Fruit fly (Drosophila melanogaster) whole organism, embryonic: ENCODE measurements around the gene CG8851.

Experiments used
- CG10959 ChIP-seq: fragments of 200-800 bp; sonication (Bioruptor generic); IDR thresholded peaks from 2 replicates; pipeline ENCODE4 v1.3.6; 2022; ENCODE audit warnings: missing biosample characterization, missing genetic modification characterization
- CG11093 ChIP-seq: fragments of 200-800 bp; sonication (Bioruptor generic); IDR thresholded peaks from 3 replicates; pipeline ENCODE4 v1.3.6; 2022; ENCODE audit warnings: missing biosample characterization, missing genetic modification characterization
- CG12155 ChIP-seq: fragments of 200-800 bp; sonication (Bioruptor generic); optimal IDR thresholded peaks from 3 replicates; lab custom pipeline; 2016; ENCODE audit warnings: missing biosample characterization, missing genetic modification characterization
- CG15269 ChIP-seq: fragments of 200-800 bp; sonication (Bioruptor generic); optimal IDR thresholded peaks from 2 replicates; lab custom pipeline; 2018; ENCODE audit warnings: missing biosample characterization, mild to moderate bottlenecking, missing genetic modification characterization, moderate library complexity
- CG15696 ChIP-seq: fragments of 200-800 bp; sonication (Bioruptor generic); optimal IDR thresholded peaks from 2 replicates; lab custom pipeline; 2019; ENCODE audit warnings: missing biosample characterization, mild to moderate bottlenecking, missing genetic modification characterization, moderate library complexity
- CG1603 ChIP-seq: fragments of 200-800 bp; sonication (Bioruptor generic); optimal IDR thresholded peaks from 2 replicates; lab custom pipeline; 2019; ENCODE audit warnings: missing biosample characterization, mild to moderate bottlenecking, missing genetic modification characterization, moderate library complexity
- CG16813 ChIP-seq: fragments of 200-800 bp; sonication (Bioruptor generic); IDR thresholded peaks from 3 replicates; pipeline ENCODE4 v1.3.6; 2022; ENCODE audit warnings: missing biosample characterization, missing genetic modification characterization; ENCODE audit not compliant: partially characterized antibody
- CG17912 ChIP-seq: fragments of 200-800 bp; sonication (Bioruptor generic); optimal IDR thresholded peaks from 2 replicates; lab custom pipeline; 2018; ENCODE audit warnings: missing biosample characterization, mild to moderate bottlenecking, missing genetic modification characterization
- CG18599 ChIP-seq: fragments of 200-800 bp; sonication (Bioruptor generic); optimal IDR thresholded peaks from 3 replicates; lab custom pipeline; 2017; ENCODE audit warnings: missing biosample characterization, missing genetic modification characterization, mild to moderate bottlenecking, moderate library complexity, missing genetic modification reagents
- CG18764 ChIP-seq: fragments of 200-800 bp; sonication (Bioruptor generic); optimal IDR thresholded peaks from 3 replicates; lab custom pipeline; 2016; ENCODE audit warnings: missing biosample characterization, missing genetic modification characterization
- CG2116 ChIP-seq: fragments of 200-800 bp; sonication (Bioruptor generic); optimal IDR thresholded peaks from 3 replicates; lab custom pipeline; 2018; ENCODE audit warnings: missing biosample characterization, mild to moderate bottlenecking, missing genetic modification characterization
- CG2889 ChIP-seq: fragments of 200-800 bp; sonication (Bioruptor generic); IDR thresholded peaks from 3 replicates; pipeline ENCODE4 v1.3.6; 2022; ENCODE audit warnings: missing biosample characterization, missing genetic modification characterization
- CG30431 ChIP-seq: fragments of 200-800 bp; sonication (Bioruptor generic); optimal IDR thresholded peaks from 2 replicates; lab custom pipeline; 2017; ENCODE audit warnings: missing biosample characterization, missing genetic modification characterization
- CG3163 ChIP-seq: fragments of 200-800 bp; sonication (Bioruptor generic); optimal IDR thresholded peaks from 3 replicates; lab custom pipeline; 2016; ENCODE audit warnings: missing biosample characterization, missing genetic modification characterization
- CG5245 ChIP-seq: fragments of 200-800 bp; sonication (Bioruptor generic); optimal IDR thresholded peaks from 3 replicates; lab custom pipeline; 2016; ENCODE audit warnings: missing biosample characterization, missing genetic modification characterization
- CG6654 ChIP-seq: fragments of 200-800 bp; sonication (Bioruptor generic); optimal IDR thresholded peaks from 2 replicates; lab custom pipeline; 2017; ENCODE audit warnings: missing biosample characterization, mild to moderate bottlenecking, missing genetic modification characterization
- CG8089 ChIP-seq: fragments of 200-800 bp; sonication (Bioruptor generic); optimal IDR thresholded peaks from 3 replicates; lab custom pipeline; 2016; ENCODE audit warnings: missing biosample characterization, missing genetic modification characterization
- CG8765 ChIP-seq: fragments of 200-800 bp; sonication (Bioruptor generic); IDR thresholded peaks from 2 replicates; pipeline ENCODE4 v1.3.6; 2022; ENCODE audit warnings: missing biosample characterization, missing genetic modification characterization
- CG8944 ChIP-seq: fragments of 200-800 bp; sonication (Bioruptor generic); optimal IDR thresholded peaks from 3 replicates; lab custom pipeline; 2016; ENCODE audit warnings: missing biosample characterization, missing genetic modification characterization
- CG9797 ChIP-seq: fragments of 200-800 bp; sonication (Bioruptor generic); optimal IDR thresholded peaks from 3 replicates; lab custom pipeline; 2018; ENCODE audit warnings: missing biosample characterization, mild to moderate bottlenecking, missing genetic modification characterization
- CG9876 ChIP-seq: fragments of 200-800 bp; sonication (Bioruptor generic); optimal IDR thresholded peaks from 2 replicates; lab custom pipeline; 2016; ENCODE audit warnings: missing biosample characterization, missing genetic modification characterization
- CHES-1-like ChIP-seq: fragments of 200-800 bp; sonication (Bioruptor generic); optimal IDR thresholded peaks from 2 replicates; lab custom pipeline; 2016; ENCODE audit warnings: missing biosample characterization, missing genetic modification characterization
- D19A ChIP-seq: fragments of 200-800 bp; optimal IDR thresholded peaks from 3 replicates; lab custom pipeline; 2019; ENCODE audit warnings: missing biosample characterization, mild to moderate bottlenecking, missing genetic modification characterization, moderate library complexity
- Hey ChIP-seq: fragments of 200-800 bp; sonication (Bioruptor generic); optimal IDR thresholded peaks from 3 replicates; lab custom pipeline; 2018; ENCODE audit warnings: missing biosample characterization, mild to moderate bottlenecking, missing genetic modification characterization
- Hr51 ChIP-seq, 2 experiments: fragments of 200-800 bp; sonication (Bioruptor generic); optimal IDR thresholded peaks; 2 replicates in 1 of 2; 3 replicates in 1 of 2; lab custom pipeline; 2016 to 2018; ENCODE audit warnings: missing biosample characterization in 2 of 2, missing genetic modification characterization in 2 of 2, mild to moderate bottlenecking in 1 of 2, moderate library complexity in 1 of 2
- Jarid2 ChIP-seq: fragments of 200-800 bp; sonication (Bioruptor generic); optimal IDR thresholded peaks from 3 replicates; lab custom pipeline; 2017; ENCODE audit warnings: mild to moderate bottlenecking, missing biosample characterization, missing genetic modification reagents, missing genetic modification characterization
- Kr ChIP-seq: fragments of 200-800 bp; sonication (Bioruptor generic); optimal IDR thresholded peaks from 2 replicates; lab custom pipeline; 2017; ENCODE audit warnings: missing biosample characterization, mild to moderate bottlenecking, missing genetic modification characterization
- NC2α ChIP-seq: fragments of 200-800 bp; sonication (Bioruptor generic); optimal IDR thresholded peaks from 2 replicates; lab custom pipeline; 2016; ENCODE audit warnings: missing biosample characterization, missing genetic modification characterization
- Oaz ChIP-seq: fragments of 200-800 bp; sonication (Bioruptor generic); IDR thresholded peaks from 2 replicates; pipeline ENCODE4 v1.3.6; 2022; ENCODE audit warnings: missing biosample characterization, missing genetic modification characterization
- Optix ChIP-seq: fragments of 200-800 bp; sonication (Bioruptor generic); IDR thresholded peaks from 3 replicates; pipeline ENCODE4 v1.3.6; 2022; ENCODE audit warnings: missing biosample characterization, missing genetic modification characterization
- bbx ChIP-seq: fragments of 200-800 bp; sonication (Bioruptor generic); IDR thresholded peaks from 2 replicates; pipeline ENCODE4 v1.3.6; 2022; ENCODE audit warnings: missing biosample characterization, missing genetic modification characterization; ENCODE audit not compliant: partially characterized antibody
- bsh ChIP-seq, 2 experiments: fragments of 200-800 bp; sonication (Bioruptor generic); optimal IDR thresholded peaks; 2 replicates each; lab custom pipeline; 2017 to 2018; ENCODE audit warnings: mild to moderate bottlenecking in 2 of 2, missing biosample characterization in 2 of 2, missing genetic modification characterization in 2 of 2, moderate library complexity in 1 of 2
- chif ChIP-seq, 2 experiments: fragments of 200-800 bp; sonication (Bioruptor generic); optimal IDR thresholded peaks; 3 replicates each; lab custom pipeline; 2016; ENCODE audit warnings: missing biosample characterization in 2 of 2, missing genetic modification characterization in 2 of 2
- ci ChIP-seq: fragments of 200-800 bp; sonication (Bioruptor generic); IDR thresholded peaks from 3 replicates; pipeline ENCODE4 v1.3.6; 2022; ENCODE audit warnings: missing biosample characterization, missing genetic modification characterization
- danr ChIP-seq: fragments of 200-800 bp; sonication (Bioruptor generic); IDR thresholded peaks from 2 replicates; pipeline ENCODE4 v1.3.6; 2022; ENCODE audit warnings: missing biosample characterization, missing genetic modification characterization
- dimm ChIP-seq: fragments of 200-800 bp; sonication (Bioruptor generic); IDR thresholded peaks from 2 replicates; pipeline ENCODE4 v1.3.6; 2022; ENCODE audit warnings: missing biosample characterization, missing genetic modification characterization
- gce ChIP-seq: fragments of 200-800 bp; sonication (Bioruptor generic); IDR thresholded peaks from 3 replicates; pipeline ENCODE4 v1.3.6; 2022; ENCODE audit warnings: missing biosample characterization, missing genetic modification characterization
- lbe ChIP-seq: fragments of 200-800 bp; sonication (Bioruptor generic); optimal IDR thresholded peaks from 2 replicates; lab custom pipeline; 2016; ENCODE audit warnings: missing biosample characterization, mild to moderate bottlenecking, missing genetic modification characterization
- nerfin-1 ChIP-seq: fragments of 200-800 bp; sonication (Bioruptor generic); optimal IDR thresholded peaks from 3 replicates; lab custom pipeline; 2019; ENCODE audit warnings: missing biosample characterization, mild to moderate bottlenecking, missing genetic modification characterization, moderate library complexity
- nom ChIP-seq: fragments of 200-800 bp; sonication (Bioruptor generic); optimal IDR thresholded peaks from 2 replicates; lab custom pipeline; 2017; ENCODE audit warnings: missing biosample characterization, missing genetic modification characterization, mild to moderate bottlenecking, moderate library complexity, missing genetic modification reagents
- prd ChIP-seq, 3 experiments: fragments of >200 bp in 2 of 3; fragments of 200-800 bp in 1 of 3; sonication (Bioruptor generic) in 1 of 3; optimal IDR thresholded peaks in 2 of 3; IDR thresholded peaks in 1 of 3; 2 replicates in 2 of 3; 3 replicates in 1 of 3; pipeline versions ENCODE4 v1.3.6 to Lab custom; 2017 to 2022; ENCODE audit warnings: missing biosample characterization in 1 of 3, missing genetic modification characterization in 1 of 3
- sqz ChIP-seq: fragments of 200-800 bp; sonication (Bioruptor generic); optimal IDR thresholded peaks from 3 replicates; lab custom pipeline; 2018; ENCODE audit warnings: missing biosample characterization, mild to moderate bottlenecking, missing genetic modification characterization
- vfl ChIP-seq: fragments of 200-800 bp; sonication (Bioruptor generic); optimal IDR thresholded peaks from 2 replicates; lab custom pipeline; 2016; ENCODE audit warnings: missing biosample characterization, missing genetic modification characterization
- vvl ChIP-seq: fragments of 200-800 bp; sonication (Bioruptor generic); IDR thresholded peaks from 2 replicates; pipeline ENCODE4 v1.3.6; 2022; ENCODE audit warnings: missing biosample characterization, missing genetic modification characterization
- zen ChIP-seq: fragments of 200-800 bp; sonication (Bioruptor generic); optimal IDR thresholded peaks from 3 replicates; lab custom pipeline; 2018; ENCODE audit warnings: missing biosample characterization, mild to moderate bottlenecking, missing genetic modification characterization, moderate library complexity
- zfh1 ChIP-seq: fragments of 200-800 bp; sonication (Bioruptor generic); IDR thresholded peaks from 3 replicates; pipeline ENCODE4 v1.3.6; 2022; ENCODE audit warnings: missing biosample characterization, missing genetic modification characterization

Gene CG8851

DNA sequence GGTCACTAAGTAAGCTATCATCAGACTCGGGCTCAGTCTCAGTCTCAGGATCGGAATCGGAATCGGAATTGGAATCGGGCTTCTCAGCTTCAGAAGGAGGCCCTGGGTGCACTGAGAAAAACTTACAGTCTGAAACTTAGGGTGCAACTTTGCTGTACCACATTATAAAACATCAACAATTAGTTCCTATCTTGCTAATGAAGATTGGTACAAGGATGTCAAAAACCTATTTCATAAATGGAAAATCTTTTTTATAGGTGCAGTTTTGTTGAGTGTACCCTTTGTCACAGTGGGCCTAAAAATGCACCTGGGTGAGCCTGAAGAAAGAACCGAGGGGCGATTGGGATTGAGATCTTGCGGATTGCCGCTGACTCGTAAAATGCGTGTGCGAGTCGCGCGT, 33.3 kb downstream of the CG8851 start (continued):
- no peak for TF ChIP-seq CG15269 (tag; lab: Kevin White, UChicago)
- no peak for TF ChIP-seq D19A (tag; lab: Kevin White, UChicago)
- TF ChIP-seq CG5245 (GFP tag; lab: Kevin White, UChicago): no peak
- no peak for TF ChIP-seq CG8089 (GFP tag; lab: Kevin White, UChicago)
- no peak for TF ChIP-seq Jarid2 (GFP tag; lab: Kevin White, UChicago)
- no peak for TF ChIP-seq CG9876 (GFP tag; lab: Kevin White, UChicago)
- no peak for TF ChIP-seq danr
- no peak for TF ChIP-seq CG18599 (GFP tag; lab: Kevin White, UChicago)
- TF ChIP-seq CG10959 (GFP tag; lab: Robert Waterston, UW): 0 out of 2 replicates have a peak, but pooled peaks have one; percentile 15
- TF ChIP-seq CG18764 (GFP tag; lab: Kevin White, UChicago): no peak
- no peak for TF ChIP-seq CG3163 (GFP tag; lab: Kevin White, UChicago)
- TF ChIP-seq Hey (tag; lab: Kevin White, UChicago): no peak
- TF ChIP-seq Hr51 (GFP tag; optimal IDR thresholded peaks at IDR 0.05; lab: Kevin White, UChicago): no peak
- no peak for TF ChIP-seq bbx (GFP tag; lab: Robert Waterston, UW)
- no peak for TF ChIP-seq CG9797 (GFP tag; lab: Kevin White, UChicago)
- TF ChIP-seq NC2α (GFP tag; lab: Kevin White, UChicago): no peak
- TF ChIP-seq CG6654 (GFP tag; lab: Kevin White, UChicago): no peak
- no peak for TF ChIP-seq CG17912 (GFP tag; lab: Kevin White, UChicago)
- no peak for TF ChIP-seq CG11093
- TF ChIP-seq nom (GFP tag; lab: Kevin White, UChicago): peak; percentile 44
- peak in 1 of 2 experiments; percentile 25 for TF ChIP-seq chif (GFP tag; optimal IDR thresholded peaks at IDR 0.05; lab: Kevin White, UChicago)
- no peak for TF ChIP-seq CHES-1-like (GFP tag; lab: Kevin White, UChicago)
- no peak for TF ChIP-seq CG8765 (GFP tag; lab: Robert Waterston, UW)
- TF ChIP-seq zfh1 (GFP tag; lab: Robert Waterston, UW): 0 out of 3 replicates have a peak, but pooled peaks have one; percentile 43
- TF ChIP-seq vfl (GFP tag; lab: Kevin White, UChicago): no peak
- TF ChIP-seq CG8944 (GFP tag; lab: Kevin White, UChicago): no peak
- TF ChIP-seq sqz (GFP tag; lab: Kevin White, UChicago): no peak
- TF ChIP-seq dimm (GFP tag; lab: Robert Waterston, UW): no peak
- TF ChIP-seq CG1603 (tag; lab: Kevin White, UChicago): peak; percentile 38
- TF ChIP-seq prd (optimal IDR thresholded peaks at IDR 0.05; lab: Kevin White, UChicago): no peak
- TF ChIP-seq prd (GFP tag; IDR thresholded peaks at IDR 0.05; lab: Robert Waterston, UW): peak; percentile 72; the same call in 2 of the 3 replicates

DNA sequence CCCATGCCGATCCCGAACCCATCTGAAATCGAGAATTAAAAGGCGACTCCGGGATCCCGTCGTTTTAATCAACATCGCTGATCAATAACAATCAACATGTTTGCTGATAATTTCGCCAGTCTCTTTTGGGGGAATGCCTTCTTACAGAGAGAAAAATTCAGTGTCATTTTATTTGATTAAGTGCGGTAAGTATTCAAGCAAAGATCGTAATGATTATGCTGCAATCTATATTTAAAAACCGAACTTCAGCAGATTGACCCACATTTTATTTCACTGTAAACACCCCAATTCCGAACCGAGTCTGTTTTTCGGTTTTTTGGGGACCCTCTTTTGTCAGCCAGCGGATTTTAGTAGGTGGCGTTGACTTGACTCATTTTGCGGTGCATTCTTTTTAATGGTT, 34.4 kb downstream of the CG8851 start:
- TF ChIP-seq lbe (GFP tag; lab: Kevin White, UChicago) (peak; percentile 10), danr (no peak)

- TF ChIP-seq Kr (GFP tag; lab: Kevin White, UChicago) (no peak), Optix (peak; percentile 51; the same call in 1 of the 3 replicates), vvl (GFP tag; lab: Robert Waterston, UW) (0 out of 2 replicates have a peak, but pooled peaks have one; percentile 16), zen (peak; percentile 17), CG9876 (GFP tag; lab: Kevin White, UChicago) (no peak), Oaz (GFP tag; lab: Robert Waterston, UW) (no peak), CG16813 (GFP tag; lab: Robert Waterston, UW) (peak; percentile 59), ci (GFP tag; lab: Robert Waterston, UW) (0 out of 3 replicates have a peak, but pooled peaks have one; percentile 20), CG2116 (GFP tag; lab: Kevin White, UChicago) (no peak), nerfin-1 (peak; percentile 16), CG30431 (no peak), CG12155 (no peak), bsh (GFP tag; optimal IDR thresholded peaks at IDR 0.05; lab: Kevin White, UChicago) (peak in 1 of 2 experiments; percentile 43), gce (GFP tag; lab: Robert Waterston, UW) (0 out of 3 replicates have a peak, but pooled peaks have one; percentile 29), CG2889 (GFP tag; lab: Robert Waterston, UW) (no peak), CG15696 (peak; percentile 79)
These were observed 36.1 kb downstream of the CG8851 start for dm6 chr2L:3555408-3556058.
